Fruit fly (Drosophila melanogaster): ENCODE results near the gene TwdlO.

DNA sequence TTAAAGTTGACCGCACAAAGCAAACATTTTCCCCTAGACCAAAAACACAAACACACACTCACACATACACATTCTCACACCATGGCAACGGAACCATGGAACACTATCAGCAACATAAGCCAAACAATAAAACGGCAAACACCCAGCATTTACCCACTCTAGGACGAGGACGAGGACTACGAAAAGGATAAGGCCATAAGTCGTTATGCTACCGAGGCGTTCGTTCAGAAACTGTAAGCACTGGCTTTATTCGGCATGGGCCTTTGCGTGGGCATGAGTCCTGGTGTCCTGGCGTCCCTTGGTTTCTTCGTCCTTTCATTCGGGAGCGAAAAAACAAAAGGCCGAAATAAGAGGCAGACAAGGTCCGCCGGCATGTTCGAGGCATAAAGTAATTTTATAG, 43.7 kb upstream of the TwdlO start:
- no peak for TF ChIP-seq Ets98B (GFP tag; IDR thresholded peaks at IDR 0.05)
- TF ChIP-seq CG34367 (tag; optimal IDR thresholded peaks at IDR 0.05) = no peak
- TF ChIP-seq gl (tag; optimal IDR thresholded peaks at IDR 0.05) = no peak
- no peak for TF ChIP-seq CG9948 (tag; optimal IDR thresholded peaks at IDR 0.05)
- TF ChIP-seq Pif1A (GFP tag; optimal IDR thresholded peaks at IDR 0.05) = no peak
- no peak for TF ChIP-seq EcR (GFP tag; optimal IDR thresholded peaks at IDR 0.05)
- TF ChIP-seq D1 (tag; optimal IDR thresholded peaks at IDR 0.05) = no peak
- no peak for TF ChIP-seq Snoo (tag; optimal IDR thresholded peaks at IDR 0.05)
- TF ChIP-seq CG32121 (GFP tag; IDR thresholded peaks at IDR 0.05) = no peak
- no peak for TF ChIP-seq CG15710 (tag; optimal IDR thresholded peaks at IDR 0.05)

Measured in whole organism, pupa.